Fruit fly (Drosophila melanogaster) whole organism, adult: ENCODE measurements around the gene CG8745.

ENCODE experiments used
- CG11617 ChIP-seq: fragments of 200-800 bp; sonication (Bioruptor generic); optimal IDR thresholded peaks from 2 replicates; lab custom pipeline; 2017; ENCODE audit warnings: mild to moderate bottlenecking, missing biosample characterization, missing genetic modification reagents, missing genetic modification characterization
- CG12768 ChIP-seq: fragments of 200-800 bp; sonication (Bioruptor generic); optimal IDR thresholded peaks from 2 replicates; lab custom pipeline; 2017; ENCODE audit warnings: missing biosample characterization, missing genetic modification characterization, mild to moderate bottlenecking, moderate library complexity, missing genetic modification reagents
- CG14711 ChIP-seq: fragments of 200-800 bp; sonication (Bioruptor generic); optimal IDR thresholded peaks from 2 replicates; lab custom pipeline; 2018; ENCODE audit warnings: missing biosample characterization, mild to moderate bottlenecking, missing genetic modification characterization, moderate library complexity
- CG1620 ChIP-seq: fragments of 200-800 bp; sonication (Bioruptor generic); optimal IDR thresholded peaks from 2 replicates; lab custom pipeline; 2016; ENCODE audit warnings: missing biosample characterization, missing genetic modification characterization
- CG33017 ChIP-seq: fragments of 200-800 bp; sonication (Bioruptor generic); optimal IDR thresholded peaks from 2 replicates; lab custom pipeline; 2018; ENCODE audit warnings: missing biosample characterization, mild to moderate bottlenecking, missing genetic modification characterization, moderate library complexity
- CG5204 ChIP-seq: fragments of 200-800 bp; sonication (Bioruptor generic); optimal IDR thresholded peaks from 2 replicates; lab custom pipeline; 2016; ENCODE audit warnings: missing biosample characterization, missing genetic modification characterization
- CG7045 ChIP-seq: fragments of 200-800 bp; sonication (Bioruptor generic); optimal IDR thresholded peaks from 2 replicates; lab custom pipeline; 2017; ENCODE audit warnings: missing biosample characterization, mild to moderate bottlenecking, missing genetic modification characterization
- CG7101 ChIP-seq: fragments of 200-800 bp; sonication (Bioruptor generic); optimal IDR thresholded peaks from 2 replicates; lab custom pipeline; 2018; ENCODE audit warnings: missing biosample characterization, mild to moderate bottlenecking, missing genetic modification characterization, moderate library complexity
- Clk ChIP-seq: fragments of 200-800 bp; sonication (Bioruptor generic); optimal IDR thresholded peaks from 2 replicates; lab custom pipeline; 2017; ENCODE audit warnings: missing biosample characterization, missing genetic modification characterization
- Crg-1 ChIP-seq: fragments of 200-800 bp; sonication (Bioruptor generic); optimal IDR thresholded peaks from 2 replicates; lab custom pipeline; 2016; ENCODE audit warnings: missing biosample characterization, missing genetic modification characterization
- Hr96 ChIP-seq: fragments of 200-800 bp; sonication (Bioruptor generic); optimal IDR thresholded peaks from 2 replicates; lab custom pipeline; 2016; ENCODE audit warnings: missing biosample characterization, missing genetic modification characterization
- Mnt ChIP-seq: fragments of 200-800 bp; sonication (Bioruptor generic); optimal IDR thresholded peaks from 2 replicates; lab custom pipeline; 2016; ENCODE audit warnings: missing biosample characterization, mild to moderate bottlenecking, missing genetic modification characterization
- bab1 ChIP-seq: fragments of 200-800 bp; sonication (Bioruptor generic); optimal IDR thresholded peaks from 3 replicates; lab custom pipeline; 2019; ENCODE audit warnings: missing biosample characterization, mild to moderate bottlenecking, missing genetic modification characterization, moderate library complexity
- cic ChIP-seq: fragments of 200-800 bp; sonication (Bioruptor generic); optimal IDR thresholded peaks from 2 replicates; lab custom pipeline; 2017; ENCODE audit warnings: missing biosample characterization, mild to moderate bottlenecking, missing genetic modification characterization, moderate library complexity
- cnc ChIP-seq, 2 experiments: fragments of >200 bp; optimal IDR thresholded peaks; 2 replicates each; lab custom pipeline; 2017
- kay ChIP-seq: fragments of 200-800 bp; sonication (Bioruptor generic); peaks from one replicate; lab custom pipeline; 2016; ENCODE audit warnings: missing biosample characterization, missing genetic modification characterization, borderline replicate concordance
- ovo ChIP-seq: fragments of 200-800 bp; sonication (Bioruptor generic); optimal IDR thresholded peaks from 2 replicates; lab custom pipeline; 2016; ENCODE audit warnings: missing biosample characterization, missing genetic modification characterization
- pad ChIP-seq: fragments of 200-800 bp; sonication (Bioruptor generic); optimal IDR thresholded peaks from 3 replicates; lab custom pipeline; 2017; ENCODE audit warnings: missing biosample characterization, missing genetic modification characterization, mild to moderate bottlenecking, moderate library complexity, missing genetic modification reagents
- tj ChIP-seq: fragments of 200-800 bp; sonication (Bioruptor generic); optimal IDR thresholded peaks from 3 replicates; lab custom pipeline; 2017; ENCODE audit warnings: missing biosample characterization, mild to moderate bottlenecking, missing genetic modification characterization, moderate library complexity
- toe ChIP-seq: fragments of 200-800 bp; sonication (Bioruptor generic); optimal IDR thresholded peaks from 2 replicates; lab custom pipeline; 2016; ENCODE audit warnings: missing biosample characterization, missing genetic modification characterization

The CG8745 gene

DNA sequence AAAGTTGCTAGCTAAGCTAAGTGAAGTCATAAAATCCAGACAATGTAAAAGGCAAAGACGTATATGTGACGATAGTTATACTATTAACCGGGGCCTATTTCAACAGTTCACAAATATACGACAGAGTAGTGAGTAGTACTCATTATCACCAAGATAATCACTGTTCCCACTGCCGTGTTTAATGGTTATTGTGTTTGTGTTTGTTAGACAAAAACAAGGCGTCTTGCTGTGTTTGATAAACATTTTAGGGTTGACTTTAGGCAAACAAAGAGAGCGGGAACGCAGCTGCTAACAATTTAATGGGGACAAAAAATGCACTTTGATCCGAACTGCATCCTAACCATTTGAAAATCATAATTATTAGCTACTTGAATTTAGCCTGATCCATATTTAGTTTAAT lies 1.2 kb downstream of the CG8745 start:
- TF ChIP-seq Hr96 (GFP tag; lab: Kevin White, UChicago) (peak; percentile 19), pad (GFP tag; lab: Kevin White, UChicago) (no peak), Mnt (GFP tag; lab: Kevin White, UChicago) (no peak), CG7101 (tag; lab: Kevin White, UChicago) (peak; percentile 48), CG14711 (peak; percentile 28)

DNA sequence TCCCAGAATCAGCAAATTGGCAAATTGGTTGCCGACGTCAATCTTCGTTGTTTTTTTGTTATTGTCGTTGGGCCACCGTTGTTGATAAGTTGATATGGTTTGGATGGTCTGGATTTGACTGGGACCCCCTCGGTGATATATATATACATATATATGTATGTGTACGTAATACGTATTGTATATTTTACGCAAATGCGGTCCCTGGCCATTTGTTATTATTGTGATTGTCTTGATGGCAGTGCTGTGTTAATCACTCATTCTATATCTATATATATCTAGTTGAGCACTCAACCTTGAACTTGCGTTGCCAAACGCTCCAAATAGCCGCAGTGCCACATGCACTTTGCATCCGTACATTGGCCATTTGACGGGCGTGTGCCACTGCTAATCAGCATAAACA lies 2.1 kb downstream of the CG8745 start:
- TF ChIP-seq pad (GFP tag; lab: Kevin White, UChicago) (no peak), Hr96 (GFP tag; lab: Kevin White, UChicago) (no peak), CG1620 (GFP tag; lab: Kevin White, UChicago) (no peak), CG14711 (no peak), tj (GFP tag; lab: Kevin White, UChicago) (no peak), bab1 (GFP tag; lab: Kevin White, UChicago) (no peak), cnc (optimal IDR thresholded peaks at IDR 0.05; lab: Kevin White, UChicago) (no peak), Clk (GFP tag; lab: Kevin White, UChicago) (no peak), cic (GFP tag; lab: Kevin White, UChicago) (no peak), Mnt (GFP tag; lab: Kevin White, UChicago) (no peak), CG11617 (GFP tag; lab: Kevin White, UChicago) (no peak), ovo (GFP tag; lab: Kevin White, UChicago) (no peak), Crg-1 (GFP tag; lab: Kevin White, UChicago) (no peak), toe (GFP tag; lab: Kevin White, UChicago) (no peak), CG12768 (no peak), CG7101 (tag; lab: Kevin White, UChicago) (no peak), kay (GFP tag; lab: Kevin White, UChicago) (no peak), CG7045 (GFP tag; lab: Kevin White, UChicago) (no peak)

DNA sequence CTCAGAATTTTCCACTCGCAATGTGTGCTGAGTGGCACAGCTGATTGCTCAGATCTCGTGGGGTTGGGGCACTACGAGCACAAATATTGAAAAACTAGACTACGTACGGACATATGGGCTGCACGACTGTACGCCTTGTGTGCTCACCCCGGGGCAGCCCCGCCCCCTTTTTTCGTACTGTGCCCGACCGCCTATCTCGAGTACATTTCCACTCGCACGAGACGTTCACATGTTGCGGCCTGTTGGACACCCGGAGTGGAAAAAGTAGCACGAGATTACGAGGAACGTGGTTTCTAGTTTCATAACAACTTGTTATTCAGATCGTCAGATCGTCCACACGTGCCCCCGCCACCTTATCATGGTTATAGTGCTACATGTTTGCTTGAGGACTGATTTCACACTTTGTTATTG lies 3.3 kb downstream of the CG8745 start:
- TF ChIP-seq CG7045 (GFP tag; lab: Kevin White, UChicago) (no peak), bab1 (GFP tag; lab: Kevin White, UChicago) (no peak), cic (GFP tag; lab: Kevin White, UChicago) (no peak), Crg-1 (GFP tag; lab: Kevin White, UChicago) (no peak), CG33017 (no peak), toe (GFP tag; lab: Kevin White, UChicago) (no peak), Mnt (GFP tag; lab: Kevin White, UChicago) (no peak), CG11617 (GFP tag; lab: Kevin White, UChicago) (no peak), ovo (GFP tag; lab: Kevin White, UChicago) (no peak), tj (GFP tag; lab: Kevin White, UChicago) (no peak), CG1620 (GFP tag; lab: Kevin White, UChicago) (no peak), CG14711 (no peak), CG12768 (no peak), Hr96 (GFP tag; lab: Kevin White, UChicago) (no peak), CG5204 (GFP tag; lab: Kevin White, UChicago) (no peak), CG7101 (tag; lab: Kevin White, UChicago) (no peak), cnc (optimal IDR thresholded peaks at IDR 0.05; lab: Kevin White, UChicago) (no peak)

DNA sequence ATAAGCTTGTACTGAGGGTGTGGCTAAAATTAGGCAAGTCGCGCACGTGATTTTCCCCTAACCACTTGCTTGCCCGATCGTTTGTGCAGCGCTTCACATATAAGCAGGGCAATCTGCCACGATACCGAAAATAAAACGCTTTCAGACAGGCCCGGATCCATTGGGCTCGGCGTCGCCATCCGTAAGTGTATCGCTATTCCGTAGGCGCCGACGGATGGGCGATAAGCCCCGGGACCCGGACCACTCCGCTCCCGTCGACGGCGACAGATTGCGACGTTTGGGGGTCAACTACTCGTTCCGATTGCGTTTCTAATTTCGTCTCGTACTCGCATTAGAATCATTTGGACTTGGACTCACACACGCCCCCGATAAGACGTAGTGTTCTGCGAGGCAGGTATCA lies 4.3 kb downstream of the CG8745 start:
- TF ChIP-seq CG33017 (peak; percentile 30), cnc (optimal IDR thresholded peaks at IDR 0.05; lab: Kevin White, UChicago) (no peak), cic (GFP tag; lab: Kevin White, UChicago) (peak; percentile 54), pad (GFP tag; lab: Kevin White, UChicago) (peak; percentile 12), CG12768 (no peak), Clk (GFP tag; lab: Kevin White, UChicago) (no peak), CG11617 (GFP tag; lab: Kevin White, UChicago) (no peak), Hr96 (GFP tag; lab: Kevin White, UChicago) (peak; percentile 12), tj (GFP tag; lab: Kevin White, UChicago) (no peak), bab1 (GFP tag; lab: Kevin White, UChicago) (no peak), ovo (GFP tag; lab: Kevin White, UChicago) (no peak), CG7101 (tag; lab: Kevin White, UChicago) (peak; percentile 38), CG7045 (GFP tag; lab: Kevin White, UChicago) (no peak), toe (GFP tag; lab: Kevin White, UChicago) (peak; percentile 14), Crg-1 (GFP tag; lab: Kevin White, UChicago) (no peak), Mnt (GFP tag; lab: Kevin White, UChicago) (peak; percentile 44), CG14711 (no peak)

DNA sequence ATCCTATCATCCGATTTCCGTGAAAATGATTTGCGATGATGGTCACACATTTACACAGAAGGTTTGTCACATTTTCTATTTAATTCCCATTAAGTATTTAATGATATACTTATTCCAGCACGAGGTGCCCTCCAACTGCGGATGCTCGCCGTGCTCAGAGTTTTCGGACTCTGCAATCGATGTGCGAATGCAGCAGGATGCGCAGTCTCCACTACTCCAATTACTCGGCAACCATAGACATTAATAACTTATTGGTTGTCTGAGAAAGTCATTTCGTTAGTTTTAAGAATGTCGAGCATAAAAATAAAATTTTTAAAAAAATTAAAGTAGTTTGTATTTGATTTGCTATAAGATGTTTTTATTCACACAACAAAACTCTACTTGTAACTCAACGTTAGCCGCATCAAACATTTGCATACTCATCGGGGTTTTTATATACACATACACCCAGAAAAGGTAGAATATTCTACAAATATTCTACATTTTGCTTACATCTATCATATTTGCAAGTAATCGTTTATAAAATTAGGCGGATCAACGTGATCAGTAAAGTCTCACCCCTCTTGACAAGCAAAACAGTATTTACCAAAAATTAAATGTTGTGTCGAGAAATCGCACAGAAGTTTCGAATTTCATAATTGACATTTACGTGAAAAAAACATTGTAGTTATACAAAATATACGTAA lies 6.9 kb downstream of the CG8745 start:
- TF ChIP-seq CG7045 (GFP tag; lab: Kevin White, UChicago), result no peak
- TF ChIP-seq cnc (optimal IDR thresholded peaks at IDR 0.05; lab: Kevin White, UChicago), result peak in 1 of 2 experiments; percentile 4

DNA sequence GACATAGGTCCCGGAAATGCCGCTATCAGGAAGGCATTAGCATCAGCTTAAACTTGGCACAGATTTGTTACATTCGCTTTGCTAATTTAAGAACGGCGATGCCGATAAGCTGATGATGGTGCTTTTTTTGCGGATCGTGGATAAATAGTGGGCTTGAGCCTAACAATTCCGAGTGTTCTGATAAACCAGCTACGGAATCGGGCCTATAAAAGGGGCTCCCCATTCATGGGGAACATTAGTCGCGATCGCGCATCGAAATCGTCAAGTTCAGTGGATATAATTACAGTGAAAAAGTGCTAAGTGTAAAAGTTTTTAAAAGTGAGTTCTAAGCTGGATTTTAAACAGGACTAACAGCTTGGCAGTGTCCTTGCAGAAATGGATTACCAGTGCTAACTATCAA lies 21.0 kb downstream of the CG8745 start, which contains the start of gene Hml:
Hml (plus strand) TSS at position 301 of the 400 bp plus-strand sequence.
- TF ChIP-seq Hr96 (GFP tag; lab: Kevin White, UChicago), result no peak
- no peak for TF ChIP-seq ovo (GFP tag; lab: Kevin White, UChicago)
- TF ChIP-seq CG33017, result no peak
- no peak for TF ChIP-seq CG14711
- TF ChIP-seq toe (GFP tag; lab: Kevin White, UChicago), result no peak
- TF ChIP-seq CG1620 (GFP tag; lab: Kevin White, UChicago), result no peak
- TF ChIP-seq cnc (optimal IDR thresholded peaks at IDR 0.05; lab: Kevin White, UChicago), result no peak
- no peak for TF ChIP-seq bab1 (GFP tag; lab: Kevin White, UChicago)
- no peak for TF ChIP-seq CG12768
